Fruit fly (Drosophila melanogaster) whole organism, adult: Measurements from ENCODE around the gene CG10887.
"Not testable (repeated sequence)": the region's sequence is repeated elsewhere in the genome, so short reads cannot be mapped to it uniquely, and the experiment has no call there.

ENCODE experiments used
- CG11617 ChIP-seq: fragments of 200-800 bp; sonication (Bioruptor generic); optimal IDR thresholded peaks from 2 replicates; lab custom pipeline; 2017; ENCODE audit warnings: mild to moderate bottlenecking, missing biosample characterization, missing genetic modification reagents, missing genetic modification characterization
- CG12768 ChIP-seq: fragments of 200-800 bp; sonication (Bioruptor generic); optimal IDR thresholded peaks from 2 replicates; lab custom pipeline; 2017; ENCODE audit warnings: missing biosample characterization, missing genetic modification characterization, mild to moderate bottlenecking, moderate library complexity, missing genetic modification reagents
- CG14711 ChIP-seq: fragments of 200-800 bp; sonication (Bioruptor generic); optimal IDR thresholded peaks from 2 replicates; lab custom pipeline; 2018; ENCODE audit warnings: missing biosample characterization, mild to moderate bottlenecking, missing genetic modification characterization, moderate library complexity
- CG1620 ChIP-seq: fragments of 200-800 bp; sonication (Bioruptor generic); optimal IDR thresholded peaks from 2 replicates; lab custom pipeline; 2016; ENCODE audit warnings: missing biosample characterization, missing genetic modification characterization
- CG33017 ChIP-seq: fragments of 200-800 bp; sonication (Bioruptor generic); optimal IDR thresholded peaks from 2 replicates; lab custom pipeline; 2018; ENCODE audit warnings: missing biosample characterization, mild to moderate bottlenecking, missing genetic modification characterization, moderate library complexity
- CG5204 ChIP-seq: fragments of 200-800 bp; sonication (Bioruptor generic); optimal IDR thresholded peaks from 2 replicates; lab custom pipeline; 2016; ENCODE audit warnings: missing biosample characterization, missing genetic modification characterization
- CG7045 ChIP-seq: fragments of 200-800 bp; sonication (Bioruptor generic); optimal IDR thresholded peaks from 2 replicates; lab custom pipeline; 2017; ENCODE audit warnings: missing biosample characterization, mild to moderate bottlenecking, missing genetic modification characterization
- CG7101 ChIP-seq: fragments of 200-800 bp; sonication (Bioruptor generic); optimal IDR thresholded peaks from 2 replicates; lab custom pipeline; 2018; ENCODE audit warnings: missing biosample characterization, mild to moderate bottlenecking, missing genetic modification characterization, moderate library complexity
- Clk ChIP-seq: fragments of 200-800 bp; sonication (Bioruptor generic); optimal IDR thresholded peaks from 2 replicates; lab custom pipeline; 2017; ENCODE audit warnings: missing biosample characterization, missing genetic modification characterization
- Crg-1 ChIP-seq: fragments of 200-800 bp; sonication (Bioruptor generic); optimal IDR thresholded peaks from 2 replicates; lab custom pipeline; 2016; ENCODE audit warnings: missing biosample characterization, missing genetic modification characterization
- Hr96 ChIP-seq: fragments of 200-800 bp; sonication (Bioruptor generic); optimal IDR thresholded peaks from 2 replicates; lab custom pipeline; 2016; ENCODE audit warnings: missing biosample characterization, missing genetic modification characterization
- Mnt ChIP-seq: fragments of 200-800 bp; sonication (Bioruptor generic); optimal IDR thresholded peaks from 2 replicates; lab custom pipeline; 2016; ENCODE audit warnings: missing biosample characterization, mild to moderate bottlenecking, missing genetic modification characterization
- bab1 ChIP-seq: fragments of 200-800 bp; sonication (Bioruptor generic); optimal IDR thresholded peaks from 3 replicates; lab custom pipeline; 2019; ENCODE audit warnings: missing biosample characterization, mild to moderate bottlenecking, missing genetic modification characterization, moderate library complexity
- cic ChIP-seq: fragments of 200-800 bp; sonication (Bioruptor generic); optimal IDR thresholded peaks from 2 replicates; lab custom pipeline; 2017; ENCODE audit warnings: missing biosample characterization, mild to moderate bottlenecking, missing genetic modification characterization, moderate library complexity
- cnc ChIP-seq, 2 experiments: fragments of >200 bp; optimal IDR thresholded peaks; 2 replicates each; lab custom pipeline; 2017
- kay ChIP-seq: fragments of 200-800 bp; sonication (Bioruptor generic); peaks from one replicate; lab custom pipeline; 2016; ENCODE audit warnings: missing biosample characterization, missing genetic modification characterization, borderline replicate concordance
- ovo ChIP-seq: fragments of 200-800 bp; sonication (Bioruptor generic); optimal IDR thresholded peaks from 2 replicates; lab custom pipeline; 2016; ENCODE audit warnings: missing biosample characterization, missing genetic modification characterization
- pad ChIP-seq: fragments of 200-800 bp; sonication (Bioruptor generic); optimal IDR thresholded peaks from 3 replicates; lab custom pipeline; 2017; ENCODE audit warnings: missing biosample characterization, missing genetic modification characterization, mild to moderate bottlenecking, moderate library complexity, missing genetic modification reagents
- tj ChIP-seq: fragments of 200-800 bp; sonication (Bioruptor generic); optimal IDR thresholded peaks from 3 replicates; lab custom pipeline; 2017; ENCODE audit warnings: missing biosample characterization, mild to moderate bottlenecking, missing genetic modification characterization, moderate library complexity
- toe ChIP-seq: fragments of 200-800 bp; sonication (Bioruptor generic); optimal IDR thresholded peaks from 2 replicates; lab custom pipeline; 2016; ENCODE audit warnings: missing biosample characterization, missing genetic modification characterization

CG10887 gene

dm6 chr3R:20114538-20114937, at the start of gene CG10887:
TSS of gene CG10887 (plus strand) at chr3R:20114838.
- not testable (repeated sequence) for TF ChIP-seq cnc (optimal IDR thresholded peaks at IDR 0.05; lab: Kevin White, UChicago); tj (GFP tag; lab: Kevin White, UChicago); cic (GFP tag; lab: Kevin White, UChicago)

- no peak for TF ChIP-seq CG7101 (tag; lab: Kevin White, UChicago)
- TF ChIP-seq ovo (GFP tag; lab: Kevin White, UChicago): no peak
- no peak for TF ChIP-seq bab1 (GFP tag; lab: Kevin White, UChicago)
- no peak for TF ChIP-seq Hr96
- TF ChIP-seq toe: no peak
- no peak for TF ChIP-seq CG7045
- no peak for TF ChIP-seq CG12768 (GFP tag; lab: Kevin White, UChicago)
- TF ChIP-seq pad (GFP tag; lab: Kevin White, UChicago): no peak
- no peak for TF ChIP-seq Mnt (GFP tag; lab: Kevin White, UChicago)
- no peak for TF ChIP-seq cic (GFP tag; lab: Kevin White, UChicago)
- no peak for TF ChIP-seq Crg-1 (GFP tag; lab: Kevin White, UChicago)
- no peak for TF ChIP-seq CG14711 (tag; lab: Kevin White, UChicago)
- TF ChIP-seq CG11617 (GFP tag; lab: Kevin White, UChicago): no peak
- no peak for TF ChIP-seq Clk (GFP tag; lab: Kevin White, UChicago)
- TF ChIP-seq CG5204 (GFP tag; lab: Kevin White, UChicago): no peak
- no peak for TF ChIP-seq kay (GFP tag; lab: Kevin White, UChicago)
- no peak for TF ChIP-seq CG1620 (GFP tag; lab: Kevin White, UChicago)
- no peak for TF ChIP-seq cnc (optimal IDR thresholded peaks at IDR 0.05; lab: Kevin White, UChicago)
- TF ChIP-seq tj (GFP tag; lab: Kevin White, UChicago): no peak
- TF ChIP-seq CG33017 (tag; lab: Kevin White, UChicago): no peak
Observed at dm6 chr3R:20066435-20066834, 48.2 kb upstream of the CG10887 start.

dm6 chr3R:20080205-20080604, 34.4 kb upstream of the CG10887 start:
- TF ChIP-seq tj (GFP tag; lab: Kevin White, UChicago): no peak
- peak; percentile 15 for TF ChIP-seq Mnt (GFP tag; lab: Kevin White, UChicago)

DNA sequence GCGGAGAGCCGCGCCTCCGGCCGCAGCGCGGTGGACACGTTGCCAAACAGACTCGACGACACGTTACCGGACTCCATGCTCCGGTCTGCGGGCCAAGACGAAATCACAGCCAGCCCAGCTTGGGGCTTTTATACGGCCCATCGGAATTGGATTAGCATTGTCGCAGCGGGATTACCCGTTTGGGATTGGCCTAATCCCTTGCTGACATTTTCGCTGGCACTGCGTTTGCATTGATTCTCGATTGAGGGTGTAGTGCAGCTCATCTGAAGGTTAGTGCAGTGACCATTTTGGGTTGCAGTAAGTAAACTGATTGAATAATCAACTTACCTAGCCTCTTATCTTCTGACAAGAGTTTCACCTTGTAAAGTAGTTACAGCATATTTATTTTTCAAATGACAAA, 32.3 kb upstream of the CG10887 start, which contains the start of gene Rh3:
Gene Rh3 (minus strand): TSS at position 101 of the 400 bp plus-strand sequence.
- no peak for TF ChIP-seq Hr96
- no peak for TF ChIP-seq Clk (GFP tag; lab: Kevin White, UChicago)
- TF ChIP-seq Mnt (GFP tag; lab: Kevin White, UChicago): no peak
- TF ChIP-seq CG11617 (GFP tag; lab: Kevin White, UChicago): no peak
- TF ChIP-seq CG7101 (tag; lab: Kevin White, UChicago): no peak
- TF ChIP-seq tj (GFP tag; lab: Kevin White, UChicago): no peak
- no peak for TF ChIP-seq toe
- no peak for TF ChIP-seq pad (GFP tag; lab: Kevin White, UChicago)
- TF ChIP-seq CG33017 (tag; lab: Kevin White, UChicago): no peak
- no peak for TF ChIP-seq Crg-1 (GFP tag; lab: Kevin White, UChicago)
- TF ChIP-seq bab1 (GFP tag; lab: Kevin White, UChicago): no peak
- no peak for TF ChIP-seq CG14711 (tag; lab: Kevin White, UChicago)
- no peak for TF ChIP-seq kay (GFP tag; lab: Kevin White, UChicago)
- no peak for TF ChIP-seq ovo (GFP tag; lab: Kevin White, UChicago)
- no peak for TF ChIP-seq cic (GFP tag; lab: Kevin White, UChicago)

- TF ChIP-seq CG1620 (GFP tag; lab: Kevin White, UChicago) (no peak), bab1 (GFP tag; lab: Kevin White, UChicago) (no peak), Hr96 (no peak), CG14711 (tag; lab: Kevin White, UChicago) (no peak), ovo (GFP tag; lab: Kevin White, UChicago) (no peak), CG33017 (tag; lab: Kevin White, UChicago) (no peak), Clk (GFP tag; lab: Kevin White, UChicago) (no peak), pad (GFP tag; lab: Kevin White, UChicago) (no peak), Mnt (GFP tag; lab: Kevin White, UChicago) (no peak), cnc (optimal IDR thresholded peaks at IDR 0.05; lab: Kevin White, UChicago) (no peak)
Observed at dm6 chr3R:20107863-20108262, 6.8 kb upstream of the CG10887 start, which contains the start of gene CG31206. TSS of gene CG31206 (minus strand) at chr3R:20107963.

DNA sequence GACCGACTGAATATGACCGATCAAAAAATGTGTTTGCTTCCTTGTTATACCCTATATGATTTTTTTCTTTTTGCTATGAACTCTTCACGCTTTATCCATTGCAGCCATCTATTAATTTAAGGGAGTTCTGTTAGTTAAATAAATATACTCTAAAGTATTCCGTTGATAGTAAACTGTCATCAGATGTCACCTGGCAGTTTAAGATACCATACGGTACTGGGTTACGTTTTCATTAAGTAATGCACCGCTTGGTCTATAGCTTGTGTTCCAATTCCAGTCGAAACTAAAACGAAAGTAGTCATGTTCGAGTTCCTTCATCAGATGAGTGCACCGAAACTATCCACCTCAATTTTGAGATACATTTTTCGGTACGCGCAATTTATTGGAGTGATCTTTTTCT, 6.1 kb downstream of the CG10887 start, which contains the start of gene Gr92a:
Gene Gr92a (plus strand): TSS at position 301 of the 400 bp plus-strand sequence.
- TF ChIP-seq CG12768 (GFP tag; lab: Kevin White, UChicago): no peak
- TF ChIP-seq tj (GFP tag; lab: Kevin White, UChicago): no peak
- TF ChIP-seq Mnt (GFP tag; lab: Kevin White, UChicago): no peak
- no peak for TF ChIP-seq CG7101 (tag; lab: Kevin White, UChicago)
- TF ChIP-seq Clk (GFP tag; lab: Kevin White, UChicago): no peak
- TF ChIP-seq CG11617 (GFP tag; lab: Kevin White, UChicago): no peak
- TF ChIP-seq CG5204 (GFP tag; lab: Kevin White, UChicago): no peak
- TF ChIP-seq CG7045: no peak
- TF ChIP-seq cic (GFP tag; lab: Kevin White, UChicago): no peak
- no peak for TF ChIP-seq cnc (optimal IDR thresholded peaks at IDR 0.05; lab: Kevin White, UChicago)
- TF ChIP-seq ovo (GFP tag; lab: Kevin White, UChicago): no peak
- TF ChIP-seq toe: no peak
- TF ChIP-seq CG14711 (tag; lab: Kevin White, UChicago): no peak
- no peak for TF ChIP-seq pad (GFP tag; lab: Kevin White, UChicago)
- TF ChIP-seq Hr96: no peak
- no peak for TF ChIP-seq kay (GFP tag; lab: Kevin White, UChicago)
- no peak for TF ChIP-seq CG33017 (tag; lab: Kevin White, UChicago)
- TF ChIP-seq bab1 (GFP tag; lab: Kevin White, UChicago): no peak
